Fruit fly (Drosophila melanogaster): ENCODE results near the gene GC1.

The GC1 gene

dm6 chr3R:11969217-11969616 lies 1.7 kb downstream of the GC1 start:
- TF ChIP-seq aop (GFP tag; IDR thresholded peaks at IDR 0.05) (no peak), CG3847 (GFP tag; IDR thresholded peaks at IDR 0.05) (0 out of 2 replicates have a peak, but pooled peaks have one; percentile 5), kah (GFP tag; optimal IDR thresholded peaks at IDR 0.05) (no peak), hbn (GFP tag; IDR thresholded peaks at IDR 0.05; ENCODE audit: partially characterized antibody) (no peak), CG3281 (GFP tag; optimal IDR thresholded peaks at IDR 0.05) (peak; percentile 8), ssp (GFP tag; IDR thresholded peaks at IDR 0.05) (no peak), tio (GFP tag; optimal IDR thresholded peaks at IDR 0.05) (peak; percentile 16), CG42726 (GFP tag; IDR thresholded peaks at IDR 0.05; ENCODE audit: partially characterized antibody) (no peak), CG30403 (GFP tag; optimal IDR thresholded peaks at IDR 0.05) (peak; percentile 24), caup (GFP tag; optimal IDR thresholded peaks at IDR 0.05; ENCODE audit: severe bottlenecking) (no peak), MBD-R2 (GFP tag; IDR thresholded peaks at IDR 0.05) (no peak), CG2889 (GFP tag; IDR thresholded peaks at IDR 0.05) (no peak), CG14014 (GFP tag; IDR thresholded peaks at IDR 0.05) (0 out of 2 replicates have a peak, but pooled peaks have one; percentile 18), scrt (GFP tag; optimal IDR thresholded peaks at IDR 0.05) (no peak), gro (GFP tag; optimal IDR thresholded peaks at IDR 0.05) (no peak), vnd (GFP tag; IDR thresholded peaks at IDR 0.05; ENCODE audit: partially characterized antibody) (no peak), CG4404 (GFP tag; IDR thresholded peaks at IDR 0.05) (no peak), CG31224 (GFP tag; IDR thresholded peaks at IDR 0.05) (no peak), CG9215 (GFP tag; IDR thresholded peaks at IDR 0.05) (no peak), CG10565 (GFP tag; optimal IDR thresholded peaks at IDR 0.05) (no peak), CG34422 (GFP tag; IDR thresholded peaks at IDR 0.05) (no peak), gem (tag; optimal IDR thresholded peaks at IDR 0.05) (peak; percentile 34), Taf1 (GFP tag; IDR thresholded peaks at IDR 0.05) (no peak), Ravus (GFP tag; IDR thresholded peaks at IDR 0.05) (no peak), grau (tag; optimal IDR thresholded peaks at IDR 0.05) (peak; percentile 79), mirr (GFP tag; optimal IDR thresholded peaks at IDR 0.05) (no peak), NfI (GFP tag; optimal IDR thresholded peaks at IDR 0.05) (peak; percentile 3), CG10959 (GFP tag; IDR thresholded peaks at IDR 0.05) (no peak), amos (GFP tag; IDR thresholded peaks at IDR 0.05; ENCODE audit: partially characterized antibody) (no peak), CG13624 (GFP tag; optimal IDR thresholded peaks at IDR 0.05) (no peak), dmrt99B (tag; optimal IDR thresholded peaks at IDR 0.05) (no peak), CG14050 (GFP tag; IDR thresholded peaks at IDR 0.05) (peak; percentile 8; the same call in 1 of the 3 replicates), HHEX (GFP tag; optimal IDR thresholded peaks at IDR 0.05) (no peak), row (GFP tag; IDR thresholded peaks at IDR 0.05) (peak; percentile 45; the same call in 2 of the 3 replicates), fd3F (GFP tag; optimal IDR thresholded peaks at IDR 0.05) (peak; percentile 1), CG12155 (GFP tag; optimal IDR thresholded peaks at IDR 0.05) (no peak), shn (GFP tag; optimal IDR thresholded peaks at IDR 0.05) (no peak), luna (GFP tag; optimal IDR thresholded peaks at IDR 0.05) (no peak), CG17612 (GFP tag; IDR thresholded peaks at IDR 0.05) (no peak), lilli (GFP tag; optimal IDR thresholded peaks at IDR 0.05) (peak; percentile 23), CG11093 (GFP tag; IDR thresholded peaks at IDR 0.05) (no peak), croc (GFP tag; conservative IDR thresholded peaks at IDR 0.05) (no peak), H2.0 (GFP tag; IDR thresholded peaks at IDR 0.05) (no peak), nerfin-2 (GFP tag; IDR thresholded peaks at IDR 0.05; ENCODE audit: partially characterized antibody) (no peak), tx (GFP tag; optimal IDR thresholded peaks at IDR 0.05) (no peak), vvl (GFP tag; IDR thresholded peaks at IDR 0.05) (no peak), Drgx (GFP tag; IDR thresholded peaks at IDR 0.05) (peak; percentile 64), CG2120 (GFP tag; optimal IDR thresholded peaks at IDR 0.05) (peak; percentile 49), nmo (GFP tag; optimal IDR thresholded peaks at IDR 0.05) (peak; percentile 20), Deaf1 (tag; optimal IDR thresholded peaks at IDR 0.05) (no peak), CG6765 (GFP tag; optimal IDR thresholded peaks at IDR 0.05) (no peak), CG7372 (GFP tag; IDR thresholded peaks at IDR 0.05) (no peak)
